Worm (Caenorhabditis elegans): ENCODE measurements around the gene F13E9.16.

F13E9.16 gene

DNA sequence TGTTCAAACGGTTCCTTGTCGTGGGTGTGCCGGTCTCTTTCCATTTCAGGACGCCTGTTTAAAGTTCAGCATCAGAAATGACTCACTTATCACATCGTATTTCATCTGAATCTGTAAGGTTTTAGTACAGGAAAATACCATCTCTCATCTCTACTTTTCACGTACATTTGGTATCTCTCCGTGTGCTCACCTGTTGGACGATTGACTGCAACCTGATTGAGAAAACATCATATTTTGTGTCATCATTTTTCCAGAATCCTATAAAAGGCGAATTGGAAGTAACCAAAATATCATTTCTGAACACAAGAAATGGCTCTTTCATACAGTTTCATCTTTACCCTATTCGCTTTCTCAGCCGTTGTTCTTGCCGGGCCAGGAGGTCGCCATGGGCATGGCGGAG, 12.9 kb upstream of the F13E9.16 start, which contains the start of gene srlf-30:
Gene srlf-30 (plus strand): TSS at position 301 of the 400 bp plus-strand sequence.
- no peak for TF ChIP-seq odd-2 (tag; optimal IDR thresholded peaks at IDR 0.05)
- TF ChIP-seq sox-4 (tag; optimal IDR thresholded peaks at IDR 0.05), result no peak
- no peak for TF ChIP-seq nhr-232 (tag; optimal IDR thresholded peaks at IDR 0.05)
- TF ChIP-seq ceh-31 (tag; optimal IDR thresholded peaks at IDR 0.05), result no peak
- no peak for TF ChIP-seq C38D4.7 (GFP tag; optimal IDR thresholded peaks at IDR 0.05)
- no peak for TF ChIP-seq rnt-1 (tag; optimal IDR thresholded peaks at IDR 0.05)
- no peak for TF ChIP-seq tbx-2 (tag; optimal IDR thresholded peaks at IDR 0.05)
- TF ChIP-seq che-1 (tag; optimal IDR thresholded peaks at IDR 0.05), result no peak
- TF ChIP-seq ceh-6 (GFP tag; optimal IDR thresholded peaks at IDR 0.05), result no peak
- no peak for TF ChIP-seq ceh-45 (GFP tag; IDR thresholded peaks at IDR 0.05)
- no peak for TF ChIP-seq ceh-34 (tag; optimal IDR thresholded peaks at IDR 0.05)
- TF ChIP-seq fkh-10 (GFP tag; optimal IDR thresholded peaks at IDR 0.05), result no peak
- no peak for TF ChIP-seq ceh-30 (tag; optimal IDR thresholded peaks at IDR 0.05)
- TF ChIP-seq ceh-2 (tag; optimal IDR thresholded peaks at IDR 0.05), result no peak
- no peak for TF ChIP-seq unc-86 (tag; optimal IDR thresholded peaks at IDR 0.05)
- TF ChIP-seq hlh-8 (tag; optimal IDR thresholded peaks at IDR 0.05), result no peak

DNA sequence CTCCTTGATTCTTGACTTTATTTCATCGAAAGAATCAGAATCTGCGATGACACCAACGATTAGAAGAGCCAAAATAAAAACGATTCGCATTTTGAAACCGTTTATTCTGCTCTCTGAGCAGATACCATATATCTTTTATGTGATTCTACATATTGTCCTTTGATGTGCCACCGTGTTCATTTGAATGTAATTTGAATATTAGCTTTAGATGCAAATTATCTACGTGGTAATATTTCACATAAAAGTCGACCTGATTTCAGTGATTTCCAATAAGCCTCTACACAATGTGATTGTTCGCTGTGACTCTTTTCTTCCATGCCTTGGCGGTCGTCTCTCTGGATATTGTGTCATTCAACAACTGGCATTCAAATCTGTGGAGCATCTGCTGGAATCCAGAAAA, 11.9 kb upstream of the F13E9.16 start, which contains the start of the genes F13E9.9 and F13E9.19:
Gene F13E9.9 (minus strand): TSS at position 101 of the 400 bp plus-strand sequence.
Gene F13E9.19 (plus strand): TSS at position 316 of the 400 bp plus-strand sequence.
- TF ChIP-seq K02D7.2 (tag; optimal IDR thresholded peaks at IDR 0.05) (no peak), ahr-1 (tag; optimal IDR thresholded peaks at IDR 0.05) (no peak), elt-4 (tag; optimal IDR thresholded peaks at IDR 0.05) (no peak), ets-4 (tag; optimal IDR thresholded peaks at IDR 0.05) (no peak), madf-2 (tag; optimal IDR thresholded peaks at IDR 0.05) (no peak), ceh-30 (tag; optimal IDR thresholded peaks at IDR 0.05) (no peak), hlh-13 (GFP tag; optimal IDR thresholded peaks at IDR 0.05) (no peak), pag-3 (tag; optimal IDR thresholded peaks at IDR 0.05; ENCODE audit: borderline replicate concordance) (no peak), C08G9.2 (tag; optimal IDR thresholded peaks at IDR 0.05) (no peak), T23F11.4 (GFP tag; optimal IDR thresholded peaks at IDR 0.05) (no peak), npax-4 (tag; optimal IDR thresholded peaks at IDR 0.05) (no peak), ceh-18 (tag; optimal IDR thresholded peaks at IDR 0.05) (no peak), nhr-11 (tag; optimal IDR thresholded peaks at IDR 0.05) (no peak), Y22D7AL.16 (tag; optimal IDR thresholded peaks at IDR 0.05) (no peak), ceh-45 (GFP tag; IDR thresholded peaks at IDR 0.05) (no peak)

- TF ChIP-seq ceh-19 (GFP tag; optimal IDR thresholded peaks at IDR 0.05), result no peak
- no peak for TF ChIP-seq ceh-22 (tag; optimal IDR thresholded peaks at IDR 0.05)
- TF ChIP-seq lim-6 (tag; optimal IDR thresholded peaks at IDR 0.05), result no peak
- no peak for TF ChIP-seq hlh-15 (tag; optimal IDR thresholded peaks at IDR 0.05)
- no peak for TF ChIP-seq tbx-7 (tag; optimal IDR thresholded peaks at IDR 0.05)
- no peak for TF ChIP-seq elt-2 (tag; optimal IDR thresholded peaks at IDR 0.05)
- TF ChIP-seq npax-4 (tag; optimal IDR thresholded peaks at IDR 0.05), result no peak
- no peak for TF ChIP-seq lin-11 (tag; optimal IDR thresholded peaks at IDR 0.05)
- TF ChIP-seq odd-2 (tag; optimal IDR thresholded peaks at IDR 0.05), result no peak
- no peak for TF ChIP-seq tbx-2 (tag; optimal IDR thresholded peaks at IDR 0.05)
- no peak for TF ChIP-seq fkh-6 (tag; optimal IDR thresholded peaks at IDR 0.05)
- no peak for TF ChIP-seq ahr-1 (tag; optimal IDR thresholded peaks at IDR 0.05)
- no peak for TF ChIP-seq ztf-16 (tag; optimal IDR thresholded peaks at IDR 0.05)
- TF ChIP-seq F13H6.1 (tag; optimal IDR thresholded peaks at IDR 0.05), result no peak
- no peak for TF ChIP-seq pat-9 (tag; optimal IDR thresholded peaks at IDR 0.05)
- no peak for TF ChIP-seq unc-86 (tag; optimal IDR thresholded peaks at IDR 0.05)
These were observed 11.0 kb upstream of the F13E9.16 start for ce11 chrIV:10898160-10898559.

Data from whole organism, late embryonic.